Fruit fly (Drosophila melanogaster) whole organism, embryonic: Measurements from ENCODE around the gene CG17233.

Source experiments
- CG10321 ChIP-seq: fragments of 200-800 bp; sonication (Bioruptor generic); IDR thresholded peaks from 2 replicates; pipeline ENCODE4 v1.3.6; 2022; ENCODE audit warnings: missing biosample characterization, missing genetic modification characterization
- Dfd ChIP-seq, 2 experiments: fragments of >200 bp; optimal IDR thresholded peaks; 2 replicates each; lab custom pipeline; 2017; ENCODE audit warnings: missing biosample characterization in 2 of 2, missing genetic modification characterization in 2 of 2
- dysf ChIP-seq: fragments of 200-800 bp; sonication (Bioruptor generic); IDR thresholded peaks from 3 replicates; pipeline ENCODE4 v1.3.6; 2022; ENCODE audit warnings: missing biosample characterization, missing genetic modification characterization
- nerfin-1 ChIP-seq: fragments of 200-800 bp; sonication (Bioruptor generic); optimal IDR thresholded peaks from 3 replicates; lab custom pipeline; 2019; ENCODE audit warnings: missing biosample characterization, mild to moderate bottlenecking, missing genetic modification characterization, moderate library complexity
- stc ChIP-seq: fragments of 200-800 bp; sonication (Bioruptor generic); IDR thresholded peaks from 2 replicates; pipeline ENCODE4 v1.3.6; 2022; ENCODE audit warnings: missing biosample characterization, missing genetic modification characterization

DNA sequence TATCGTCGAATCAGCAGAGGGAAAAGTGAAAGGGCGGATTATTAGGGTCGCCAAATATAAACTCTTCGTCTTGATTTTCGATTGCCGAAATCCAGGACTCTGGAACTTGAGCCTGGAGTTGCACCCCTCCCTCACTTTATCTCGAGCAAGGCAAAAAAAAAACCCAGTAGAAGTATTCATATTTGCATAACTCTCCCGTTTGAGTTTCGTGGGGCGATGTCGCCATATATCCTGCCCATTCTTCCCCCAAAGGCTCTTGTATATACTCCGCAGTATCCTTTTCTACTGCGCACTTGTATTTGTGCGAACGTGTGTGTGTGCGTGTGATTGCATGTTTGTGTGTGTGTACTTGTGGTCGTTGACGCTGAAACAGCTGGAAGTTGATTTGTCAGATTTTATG, 45.3 kb upstream of the CG17233 start:
- TF ChIP-seq dysf (no peak), Dfd (GFP tag; optimal IDR thresholded peaks at IDR 0.05; lab: Kevin White, UChicago) (no peak), nerfin-1 (tag; lab: Kevin White, UChicago) (no peak), CG10321 (no peak), stc (GFP tag; lab: Robert Waterston, UW) (no peak)
